Fruit fly (Drosophila melanogaster): ENCODE results near the gene CG8833.

DNA sequence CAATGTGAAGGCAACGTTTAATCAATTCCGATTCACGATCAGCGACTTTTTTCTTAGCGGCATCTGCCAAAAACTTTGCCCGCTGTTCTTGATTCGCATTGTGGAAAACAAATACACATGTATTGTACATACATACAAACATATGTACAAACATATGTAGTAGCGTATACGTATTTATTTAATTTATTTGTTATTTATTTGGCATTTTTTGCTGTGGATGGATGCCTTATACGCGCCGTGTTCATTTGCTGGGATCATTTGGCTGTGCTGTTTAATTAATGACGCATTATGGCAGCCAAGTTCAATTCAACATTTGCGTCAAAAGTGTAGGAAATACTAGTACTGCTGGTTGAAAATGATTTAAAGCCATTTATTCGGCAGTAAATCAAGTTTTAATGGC lies 16.0 kb downstream of the CG8833 start:
- TF ChIP-seq D1 (tag; optimal IDR thresholded peaks at IDR 0.05): no peak
- TF ChIP-seq Snoo (tag; optimal IDR thresholded peaks at IDR 0.05): no peak
- TF ChIP-seq CG8159 (tag; optimal IDR thresholded peaks at IDR 0.05): no peak
- no peak for TF ChIP-seq CG17806 (tag; optimal IDR thresholded peaks at IDR 0.05)
- no peak for TF ChIP-seq Pif1A (GFP tag; optimal IDR thresholded peaks at IDR 0.05)
- TF ChIP-seq rn (GFP tag; IDR thresholded peaks at IDR 0.05): no peak
- TF ChIP-seq EcR (GFP tag; optimal IDR thresholded peaks at IDR 0.05): no peak
- no peak for TF ChIP-seq Pif1B (GFP tag; optimal IDR thresholded peaks at IDR 0.05)
- TF ChIP-seq CG14655 (GFP tag; optimal IDR thresholded peaks at IDR 0.05): no peak
- TF ChIP-seq CG13204 (GFP tag; optimal IDR thresholded peaks at IDR 0.05): no peak
- TF ChIP-seq fd96Ca (GFP tag; IDR thresholded peaks at IDR 0.05): no peak

Data from whole organism, pupa.